Fruit fly (Drosophila melanogaster) whole organism: ENCODE results near the gene CG42305.

ENCODE experiments used
- CG8478 ChIP-seq: fragments of >200 bp; optimal IDR thresholded peaks from 2 replicates; lab custom pipeline; 2018; ENCODE audit warnings: inconsistent platforms
- Dll ChIP-seq: fragments of >200 bp; optimal IDR thresholded peaks from 2 replicates; lab custom pipeline; 2017
- EcR ChIP-seq, 2 experiments: fragments of >200 bp; optimal IDR thresholded peaks; 2 replicates each; lab custom pipeline; 2017; ENCODE audit warnings: missing biosample characterization in 2 of 2, missing genetic modification characterization in 2 of 2, missing genetic modification reagents in 2 of 2
- pan ChIP-seq: fragments of >200 bp; optimal IDR thresholded peaks from 2 replicates; lab custom pipeline; 2017
- psq ChIP-seq: fragments of >200 bp; optimal IDR thresholded peaks from 2 replicates; lab custom pipeline; 2017
- usp ChIP-seq: fragments of >200 bp; optimal IDR thresholded peaks from 2 replicates; lab custom pipeline; 2017; ENCODE audit warnings: missing biosample characterization, missing genetic modification characterization, mixed read lengths

Gene CG42305

DNA sequence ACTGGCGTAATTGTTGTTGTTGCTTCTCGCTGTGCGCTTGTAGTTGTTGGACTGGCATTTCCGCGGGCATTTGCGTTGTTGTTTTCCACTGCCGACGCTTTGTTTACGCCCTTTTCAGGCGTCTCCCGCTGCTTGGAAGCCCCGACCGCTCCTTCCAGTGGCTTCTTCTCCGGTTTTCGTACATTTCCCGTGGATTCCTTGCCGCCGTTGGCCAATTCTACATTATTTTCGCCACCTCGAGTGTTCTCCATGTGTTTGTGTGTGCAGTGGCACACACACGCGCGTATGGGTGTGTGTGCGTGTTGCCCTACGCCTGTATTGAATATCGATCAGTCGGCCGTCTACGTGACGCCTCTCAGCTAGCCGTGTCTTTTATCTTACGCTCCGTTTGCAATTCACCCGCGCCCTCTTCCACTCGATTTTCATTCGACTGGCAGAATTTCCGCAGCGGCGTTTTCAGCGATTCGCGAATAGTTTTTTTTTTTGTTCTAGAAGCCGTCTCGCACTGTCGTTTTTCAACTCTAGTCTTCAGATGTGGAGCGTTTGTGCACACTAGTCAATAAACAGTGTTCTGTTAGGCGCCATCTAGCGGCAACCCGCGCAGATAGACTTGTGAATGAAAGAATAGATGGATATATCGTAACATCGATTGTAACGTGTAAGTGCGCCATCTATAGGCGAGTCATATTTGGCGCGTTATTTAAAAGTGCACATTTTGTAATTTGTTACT is 26.9 kb downstream of the CG42305 start, which contains the start of gene CG10600:
CG10600 (minus strand) TSS at position 537 of the 730 bp plus-strand sequence.
- TF ChIP-seq Dll (lab: Kevin White, UChicago), result no peak
- TF ChIP-seq psq (lab: Kevin White, UChicago), result no peak
- TF ChIP-seq pan (lab: Kevin White, UChicago), result no peak
- TF ChIP-seq usp, result no peak

DNA sequence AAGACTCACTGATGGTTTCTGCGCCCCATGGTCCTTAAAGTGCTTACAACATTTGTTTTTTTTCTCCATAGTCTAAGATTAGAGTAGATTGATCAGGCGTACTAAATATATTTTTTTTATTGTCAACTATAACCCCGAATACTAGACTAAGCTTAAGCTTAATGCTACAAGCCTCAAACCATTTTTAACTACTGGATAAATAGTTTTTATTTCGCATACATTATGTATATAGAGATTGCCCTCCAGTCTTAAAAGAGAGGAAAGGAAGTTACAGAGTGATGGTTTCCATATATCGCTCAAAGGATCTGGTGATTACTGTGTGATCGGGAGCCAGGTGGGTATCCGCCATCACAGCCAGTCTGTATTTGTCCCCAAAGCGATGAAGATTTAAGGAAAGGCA is 28.8 kb downstream of the CG42305 start, which contains the start of gene CG31752:
CG31752 (minus strand) TSS at position 101 of the 400 bp plus-strand sequence.
- TF ChIP-seq CG8478 (no peak), Dll (lab: Kevin White, UChicago) (no peak), EcR (GFP tag; optimal IDR thresholded peaks at IDR 0.05; lab: Kevin White, UChicago) (no peak), psq (lab: Kevin White, UChicago) (no peak), pan (lab: Kevin White, UChicago) (no peak), usp (no peak)

DNA sequence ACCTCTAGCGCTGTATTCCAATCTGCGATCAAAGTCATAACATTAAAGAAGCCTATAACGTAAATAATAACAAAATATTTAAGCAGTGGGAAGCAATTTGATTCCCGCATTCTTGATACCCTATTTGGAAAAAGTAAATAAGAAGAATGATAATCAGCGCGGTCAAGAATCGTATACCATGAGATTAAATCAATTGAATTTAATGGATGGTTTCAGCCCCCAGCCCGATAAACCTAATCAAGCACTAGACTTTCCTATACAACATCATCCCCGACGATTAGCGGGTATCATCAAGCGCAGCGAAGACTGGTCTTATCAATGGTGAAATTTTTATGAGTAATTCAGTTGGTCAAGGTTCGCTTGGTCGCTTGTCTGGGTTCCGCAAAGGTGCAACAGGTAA is 31.1 kb downstream of the CG42305 start:
- TF ChIP-seq Dll (lab: Kevin White, UChicago) (no peak), CG8478 (no peak), EcR (GFP tag; optimal IDR thresholded peaks at IDR 0.05; lab: Kevin White, UChicago) (no peak), psq (lab: Kevin White, UChicago) (no peak), usp (no peak), pan (lab: Kevin White, UChicago) (no peak)

DNA sequence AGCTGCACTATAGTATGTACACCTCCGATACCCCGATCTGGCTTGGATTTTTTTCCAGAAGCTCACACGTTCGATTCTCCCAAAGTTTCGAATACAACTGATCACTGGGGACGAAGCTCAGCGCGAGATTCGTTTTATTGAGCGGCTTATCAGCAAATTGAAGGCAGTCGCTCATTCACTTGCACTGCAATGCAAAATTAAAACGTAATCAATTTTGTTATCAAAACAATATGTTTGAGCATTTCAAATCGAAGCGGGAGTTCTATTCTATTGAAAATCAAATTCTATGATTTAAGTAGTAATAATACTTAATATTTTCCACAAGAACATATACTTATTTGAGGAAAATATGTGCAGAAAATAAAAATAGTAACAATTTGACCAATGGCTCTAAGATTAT is 32.0 kb downstream of the CG42305 start, which contains the start of gene CG33120:
CG33120 (minus strand) TSS at position 101 of the 400 bp plus-strand sequence.
- TF ChIP-seq usp (no peak), EcR (GFP tag; optimal IDR thresholded peaks at IDR 0.05; lab: Kevin White, UChicago) (no peak), pan (lab: Kevin White, UChicago) (no peak), psq (lab: Kevin White, UChicago) (no peak), CG8478 (no peak), Dll (lab: Kevin White, UChicago) (no peak)

DNA sequence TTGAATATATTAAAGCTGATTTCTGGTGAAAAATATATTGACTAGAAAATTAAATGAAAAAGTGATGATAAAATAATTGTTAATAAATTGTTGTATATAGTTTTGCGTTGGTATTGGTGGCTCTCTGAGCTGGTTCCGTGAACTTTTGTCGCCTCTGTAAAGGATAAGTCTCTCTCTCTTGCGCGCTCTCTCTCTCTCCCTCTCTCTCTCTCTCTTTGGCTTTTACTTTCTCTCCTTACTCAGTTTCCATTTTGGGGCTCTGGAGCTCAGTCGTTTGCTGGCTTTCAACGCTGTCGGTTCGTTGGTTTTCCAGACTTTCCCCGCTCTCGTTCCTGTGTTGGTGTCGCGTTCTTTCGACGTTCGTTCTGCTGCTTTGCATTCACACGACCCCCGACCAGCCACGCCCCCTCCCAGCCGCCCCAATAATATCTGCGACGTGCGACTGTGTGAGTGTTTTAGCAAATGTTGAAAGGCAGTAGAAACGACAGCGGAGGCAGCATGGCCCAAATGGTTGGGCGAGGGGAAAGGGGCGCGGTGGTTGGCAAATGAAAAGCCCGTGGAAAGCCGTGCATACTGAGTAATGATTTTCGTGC is 32.6 kb downstream of the CG42305 start, which contains the start of gene CG17321:
CG17321 (plus strand) TSS at position 268 of the 593 bp plus-strand sequence.
- TF ChIP-seq psq (lab: Kevin White, UChicago) (no peak), CG8478 (no peak), usp (no peak), EcR (GFP tag; optimal IDR thresholded peaks at IDR 0.05; lab: Kevin White, UChicago) (no peak), Dll (lab: Kevin White, UChicago) (no peak), pan (lab: Kevin White, UChicago) (no peak)

dm6 chr2L:18846175-18846574 is 33.7 kb downstream of the CG42305 start:
- TF ChIP-seq Dll (lab: Kevin White, UChicago), result no peak

DNA sequence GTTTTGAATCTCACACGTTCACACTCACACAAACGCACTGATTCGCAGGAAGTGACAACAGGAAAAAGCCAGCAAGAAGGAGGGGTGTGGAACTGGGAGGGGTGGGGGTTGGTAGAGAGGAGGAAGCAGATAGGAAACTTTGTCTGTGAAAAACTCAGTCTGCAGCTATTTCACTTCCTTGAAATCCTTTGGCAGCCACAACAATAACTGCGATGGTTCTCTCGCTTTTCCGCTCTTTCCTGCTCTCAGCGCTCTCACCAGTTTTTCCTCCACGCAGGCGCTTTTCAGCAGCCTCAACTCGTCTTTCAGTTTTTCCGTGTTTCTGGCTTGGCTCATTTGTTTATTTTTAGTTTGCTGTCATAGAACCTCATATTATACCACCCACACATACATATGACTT is 34.4 kb downstream of the CG42305 start:
- TF ChIP-seq CG8478 (no peak), EcR (GFP tag; optimal IDR thresholded peaks at IDR 0.05; lab: Kevin White, UChicago) (no peak), psq (lab: Kevin White, UChicago) (no peak), usp (no peak), Dll (lab: Kevin White, UChicago) (no peak), pan (lab: Kevin White, UChicago) (no peak)

DNA sequence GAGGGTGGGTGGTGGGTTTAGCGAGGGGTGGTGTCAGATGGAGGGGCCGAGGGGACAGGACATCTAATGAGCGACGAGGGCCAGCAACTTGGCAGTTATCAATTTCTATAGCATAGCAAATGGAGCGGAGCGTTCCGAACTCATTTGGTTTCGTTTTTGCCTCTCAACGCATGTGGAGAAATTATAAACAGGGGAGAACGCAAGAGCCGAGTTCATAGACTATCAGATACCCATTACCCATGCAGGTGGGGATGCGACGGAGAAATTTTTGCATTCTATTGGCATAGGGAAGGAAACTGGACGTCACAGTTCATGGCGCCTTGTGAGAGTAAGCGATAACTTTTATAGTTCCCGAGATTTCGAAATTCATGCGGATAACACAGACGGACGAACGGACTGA is 39.8 kb downstream of the CG42305 start:
- TF ChIP-seq Dll (lab: Kevin White, UChicago), result no peak
- no peak for TF ChIP-seq psq (lab: Kevin White, UChicago)
- no peak for TF ChIP-seq usp
- TF ChIP-seq pan (lab: Kevin White, UChicago), result no peak
- no peak for TF ChIP-seq CG8478
- no peak for TF ChIP-seq EcR (GFP tag; optimal IDR thresholded peaks at IDR 0.05; lab: Kevin White, UChicago)

DNA sequence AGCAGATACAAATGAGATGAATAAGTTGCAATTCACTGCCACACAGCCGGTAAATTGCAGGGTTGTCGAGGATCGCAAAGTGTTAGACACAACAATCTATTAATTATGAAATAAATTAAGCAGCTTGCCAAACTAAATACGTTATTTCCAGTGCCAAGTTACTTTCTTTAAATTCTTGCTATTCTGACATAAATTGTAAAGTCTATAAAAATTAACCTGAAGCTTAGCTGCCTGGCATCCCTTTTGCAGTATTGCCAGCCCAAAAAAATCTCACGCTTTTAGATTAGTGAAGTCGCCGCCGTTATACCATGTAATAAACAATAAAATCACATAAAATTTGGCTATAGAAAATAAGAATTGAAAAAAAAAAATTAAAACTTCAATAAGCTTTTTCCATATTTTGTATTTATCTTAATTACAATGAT is 45.2 kb downstream of the CG42305 start:
- no peak for TF ChIP-seq usp
- TF ChIP-seq pan (lab: Kevin White, UChicago), result peak; percentile 81

dm6 chr2L:18858661-18859532 is 46.4 kb downstream of the CG42305 start, which contains the start of the genes CG10602 and mRpL13:
TSS of gene CG10602 (minus strand) at chr2L:18859248.
TSS of gene mRpL13 (minus strand) at chr2L:18859248.
- no peak for TF ChIP-seq EcR (GFP tag; optimal IDR thresholded peaks at IDR 0.05; lab: Kevin White, UChicago)
- TF ChIP-seq psq (lab: Kevin White, UChicago), result no peak

dm6 chr2L:18860920-18861319 is 48.5 kb downstream of the CG42305 start:
- no peak for TF ChIP-seq psq (lab: Kevin White, UChicago)
- TF ChIP-seq CG8478, result no peak
- no peak for TF ChIP-seq pan (lab: Kevin White, UChicago)
- no peak for TF ChIP-seq EcR (GFP tag; optimal IDR thresholded peaks at IDR 0.05; lab: Kevin White, UChicago)
